Worm (Caenorhabditis elegans): Measurements from ENCODE around the gene M03B6.1.

ce11 chrX:13840336-13840735 lies 1.1 kb upstream of the M03B6.1 start:
- TF ChIP-seq ref-1 (GFP tag; conservative IDR thresholded peaks at IDR 0.05) (no peak), tab-1 (GFP tag; IDR thresholded peaks at IDR 0.05) (no peak), flt-1 (GFP tag; IDR thresholded peaks at IDR 0.05) (no peak), cog-1 (tag; optimal IDR thresholded peaks at IDR 0.05) (no peak), klf-2 (GFP tag; conservative IDR thresholded peaks at IDR 0.05) (no peak), ztf-29 (GFP tag; IDR thresholded peaks at IDR 0.05) (no peak), med-1 (GFP tag; optimal IDR thresholded peaks at IDR 0.05; ENCODE audit: insufficient read depth) (no peak), T22C8.4 (GFP tag; IDR thresholded peaks at IDR 0.05) (no peak), ztf-23 (GFP tag; IDR thresholded peaks at IDR 0.05) (no peak)
